Fruit fly (Drosophila melanogaster): ENCODE results near the gene Smg5.

Smg5 gene

dm6 chr2L:13931318-13931717 lies 26.9 kb upstream of the Smg5 start, which contains the start of gene CG42711 (continued):
- peak; percentile 23 for TF ChIP-seq gem (tag; optimal IDR thresholded peaks at IDR 0.05)
- no peak for TF ChIP-seq CG8765 (GFP tag; IDR thresholded peaks at IDR 0.05)
- TF ChIP-seq ash1 (GFP tag; optimal IDR thresholded peaks at IDR 0.05), result no peak
- no peak for TF ChIP-seq BEAF-32 (GFP tag; optimal IDR thresholded peaks at IDR 0.05)
- TF ChIP-seq kni (GFP tag; optimal IDR thresholded peaks at IDR 0.05), result no peak
- TF ChIP-seq HmgD (GFP tag; optimal IDR thresholded peaks at IDR 0.05), result no peak
- no peak for TF ChIP-seq Lhr (GFP tag; optimal IDR thresholded peaks at IDR 0.05)
- TF ChIP-seq Max (GFP tag; optimal IDR thresholded peaks at IDR 0.05), result no peak
- peak; percentile 72 for TF ChIP-seq Drgx (GFP tag; IDR thresholded peaks at IDR 0.05)
- no peak for TF ChIP-seq CG11696 (GFP tag; IDR thresholded peaks at IDR 0.05)
- no peak for TF ChIP-seq fd64A (GFP tag; optimal IDR thresholded peaks at IDR 0.05)
- no peak for TF ChIP-seq CG2129 (GFP tag; IDR thresholded peaks at IDR 0.05; ENCODE audit: partially characterized antibody)
- no peak for TF ChIP-seq ab (GFP tag; optimal IDR thresholded peaks at IDR 0.05)
- TF ChIP-seq CG8924 (tag; optimal IDR thresholded peaks at IDR 0.05), result no peak
- TF ChIP-seq Blimp-1 (GFP tag; optimal IDR thresholded peaks at IDR 0.05), result no peak
- TF ChIP-seq CG31224 (GFP tag; IDR thresholded peaks at IDR 0.05), result no peak

dm6 chr2L:13928461-13928860 lies 24.0 kb upstream of the Smg5 start:
- peak; percentile 3 for TF ChIP-seq CG11504 (tag; optimal IDR thresholded peaks at IDR 0.05)
- no peak for TF ChIP-seq H15 (GFP tag; IDR thresholded peaks at IDR 0.05)
- no peak for TF ChIP-seq zen2 (GFP tag; IDR thresholded peaks at IDR 0.05; ENCODE audit: partially characterized antibody)
- no peak for TF ChIP-seq wdn (GFP tag; IDR thresholded peaks at IDR 0.05)
- 0 out of 3 replicates have a peak, but pooled peaks have one; percentile 24 for TF ChIP-seq CG6175 (GFP tag; IDR thresholded peaks at IDR 0.05)
- TF ChIP-seq Drgx (GFP tag; IDR thresholded peaks at IDR 0.05), result peak; percentile 39; the same call in 1 of the 2 replicates
- TF ChIP-seq zen (tag; optimal IDR thresholded peaks at IDR 0.05), result peak; percentile 14
- TF ChIP-seq wek (GFP tag; optimal IDR thresholded peaks at IDR 0.05), result no peak
- 0 out of 2 replicates have a peak, but pooled peaks have one; percentile 19 for TF ChIP-seq CG14441 (GFP tag; IDR thresholded peaks at IDR 0.05)
- TF ChIP-seq CG18476 (GFP tag; optimal IDR thresholded peaks at IDR 0.05), result peak; percentile 62

- TF ChIP-seq Sry-δ (GFP tag; optimal IDR thresholded peaks at IDR 0.05), result no peak
- TF ChIP-seq esg (GFP tag; conservative IDR thresholded peaks at IDR 0.05), result no peak
- no peak for TF ChIP-seq CG12155 (GFP tag; optimal IDR thresholded peaks at IDR 0.05)
- TF ChIP-seq CG3407 (GFP tag; optimal IDR thresholded peaks at IDR 0.05), result no peak
- TF ChIP-seq Hr39 (optimal IDR thresholded peaks at IDR 0.05), result no peak
- no peak for TF ChIP-seq CG11560 (tag; IDR thresholded peaks at IDR 0.05)
- TF ChIP-seq sr (GFP tag; IDR thresholded peaks at IDR 0.05), result no peak
- TF ChIP-seq Hey (tag; optimal IDR thresholded peaks at IDR 0.05), result no peak
- no peak for TF ChIP-seq ERR (GFP tag; optimal IDR thresholded peaks at IDR 0.05)
- TF ChIP-seq vfl (GFP tag; optimal IDR thresholded peaks at IDR 0.05), result no peak
- TF ChIP-seq CG10959 (GFP tag; IDR thresholded peaks at IDR 0.05), result no peak
- no peak for TF ChIP-seq cas (GFP tag; IDR thresholded peaks at IDR 0.05)
- TF ChIP-seq CG4424 (GFP tag; optimal IDR thresholded peaks at IDR 0.05), result no peak
- no peak for TF ChIP-seq Dp (GFP tag; optimal IDR thresholded peaks at IDR 0.05)
- TF ChIP-seq CG6813 (GFP tag; optimal IDR thresholded peaks at IDR 0.05), result no peak
These were observed 21.2 kb upstream of the Smg5 start for dm6 chr2L:13925699-13926098.

Measured in whole organism, embryonic.